Fruit fly (Drosophila melanogaster) whole organism, embryonic: ENCODE data around the gene alphaCOP.
A peak's percentile ranks its signal among the peaks of the same experiment; 100 is the strongest.

ENCODE experiments used
- ATbp ChIP-seq: fragments of 200-800 bp; sonication (Bioruptor generic); optimal IDR thresholded peaks from 2 replicates; lab custom pipeline; 2017; ENCODE audit warnings: missing biosample characterization, mild to moderate bottlenecking, missing genetic modification characterization, missing genetic modification reagents
- Atf6 ChIP-seq: fragments of 200-800 bp; sonication (Bioruptor generic); IDR thresholded peaks from 2 replicates; pipeline ENCODE4 v1.3.6; 2022; ENCODE audit warnings: missing biosample characterization, missing genetic modification characterization
- B-H1 ChIP-seq: fragments of 200-800 bp; sonication (Bioruptor generic); IDR thresholded peaks from 3 replicates; pipeline ENCODE4 v1.3.6; 2022; ENCODE audit warnings: missing biosample characterization, missing genetic modification characterization
- Bdp1 ChIP-seq: fragments of 200-800 bp; sonication (Bioruptor generic); optimal IDR thresholded peaks from 3 replicates; lab custom pipeline; 2016; ENCODE audit warnings: missing biosample characterization, missing genetic modification characterization
- CG10267 ChIP-seq: fragments of 200-800 bp; sonication (Bioruptor generic); optimal IDR thresholded peaks from 2 replicates; lab custom pipeline; 2018; ENCODE audit warnings: missing biosample characterization, mild to moderate bottlenecking, missing genetic modification characterization, moderate library complexity
- CG10431 ChIP-seq: fragments of 200-800 bp; sonication (Bioruptor generic); optimal IDR thresholded peaks from 3 replicates; lab custom pipeline; 2018; ENCODE audit warnings: missing biosample characterization, mild to moderate bottlenecking, missing genetic modification characterization
- CG10654 ChIP-seq: fragments of 200-800 bp; sonication (Bioruptor generic); optimal IDR thresholded peaks from 2 replicates; lab custom pipeline; 2016; ENCODE audit warnings: missing biosample characterization, missing genetic modification characterization
- CG10959 ChIP-seq: fragments of 200-800 bp; sonication (Bioruptor generic); IDR thresholded peaks from 2 replicates; pipeline ENCODE4 v1.3.6; 2022; ENCODE audit warnings: missing biosample characterization, missing genetic modification characterization
- CG11504 ChIP-seq: fragments of 200-800 bp; sonication (Bioruptor generic); optimal IDR thresholded peaks from 3 replicates; lab custom pipeline; 2019; ENCODE audit warnings: missing biosample characterization, mild to moderate bottlenecking, missing genetic modification characterization, moderate library complexity
- CG14441 ChIP-seq: fragments of 200-800 bp; sonication (Bioruptor generic); IDR thresholded peaks from 2 replicates; pipeline ENCODE4 v1.3.6; 2022; ENCODE audit warnings: missing biosample characterization, missing genetic modification characterization
- CG15479 ChIP-seq: fragments of 200-800 bp; sonication (Bioruptor generic); optimal IDR thresholded peaks from 3 replicates; lab custom pipeline; 2019; ENCODE audit warnings: missing biosample characterization, mild to moderate bottlenecking, missing genetic modification characterization, moderate library complexity
- CG15514 ChIP-seq: fragments of 200-800 bp; sonication (Bioruptor generic); optimal IDR thresholded peaks from 3 replicates; lab custom pipeline; 2017; ENCODE audit warnings: missing biosample characterization, missing genetic modification characterization, mild to moderate bottlenecking, moderate library complexity, missing genetic modification reagents
- CG18476 ChIP-seq: fragments of 200-800 bp; sonication (Bioruptor generic); optimal IDR thresholded peaks from 2 replicates; lab custom pipeline; 2016; ENCODE audit warnings: missing biosample characterization, mild to moderate bottlenecking, missing genetic modification characterization
- CG2120 ChIP-seq: fragments of 200-800 bp; sonication (Bioruptor generic); optimal IDR thresholded peaks from 3 replicates; lab custom pipeline; 2016; ENCODE audit warnings: missing biosample characterization, missing genetic modification characterization
- CG31224 ChIP-seq: fragments of 200-800 bp; sonication (Bioruptor generic); IDR thresholded peaks from 2 replicates; pipeline ENCODE4 v1.3.6; 2022; ENCODE audit warnings: missing biosample characterization, missing genetic modification characterization
- CG31441 ChIP-seq: fragments of 200-800 bp; sonication (Bioruptor generic); IDR thresholded peaks from 2 replicates; pipeline ENCODE4 v1.3.6; 2022; ENCODE audit warnings: missing biosample characterization, missing genetic modification characterization
- CG3726 ChIP-seq: fragments of 200-800 bp; sonication (Bioruptor generic); IDR thresholded peaks from 3 replicates; pipeline ENCODE4, ENCODE4 v1.3.6; 2022; ENCODE audit warnings: missing biosample characterization, missing genetic modification characterization
- CG4707 ChIP-seq: fragments of 200-800 bp; sonication (Bioruptor generic); optimal IDR thresholded peaks from 2 replicates; lab custom pipeline; 2018; ENCODE audit warnings: missing biosample characterization, mild to moderate bottlenecking, missing genetic modification characterization, moderate library complexity
- CG6175 ChIP-seq: fragments of 200-800 bp; sonication (Bioruptor generic); IDR thresholded peaks from 3 replicates; pipeline ENCODE4 v1.3.6; 2022; ENCODE audit warnings: missing biosample characterization, missing genetic modification characterization
- CG6683 ChIP-seq: fragments of 200-800 bp; sonication (Bioruptor generic); optimal IDR thresholded peaks from 2 replicates; lab custom pipeline; 2017; ENCODE audit warnings: missing biosample characterization, mild to moderate bottlenecking, missing genetic modification characterization, missing genetic modification reagents
- CG7372 ChIP-seq: fragments of 200-800 bp; sonication (Bioruptor generic); IDR thresholded peaks from 2 replicates; pipeline ENCODE4 v1.3.6; 2022; ENCODE audit warnings: missing biosample characterization, missing genetic modification characterization
- CG9437 ChIP-seq: fragments of 200-800 bp; sonication (Bioruptor generic); optimal IDR thresholded peaks from 2 replicates; lab custom pipeline; 2018; ENCODE audit warnings: missing biosample characterization, mild to moderate bottlenecking, missing genetic modification characterization
- Dref ChIP-seq: fragments of 200-800 bp; sonication (Bioruptor generic); IDR thresholded peaks from 2 replicates; pipeline ENCODE4 v1.3.6; 2022; ENCODE audit warnings: missing biosample characterization, missing genetic modification characterization
- Kr ChIP-seq: fragments of 200-800 bp; sonication (Bioruptor generic); optimal IDR thresholded peaks from 2 replicates; lab custom pipeline; 2017; ENCODE audit warnings: missing biosample characterization, mild to moderate bottlenecking, missing genetic modification characterization
- Med ChIP-seq: fragments of 200-800 bp; sonication (Bioruptor generic); peaks from one replicate; lab custom pipeline; 2016; ENCODE audit warnings: missing biosample characterization, missing genetic modification characterization, mild to moderate bottlenecking, inconsistent platforms, moderate library complexity
- Meics ChIP-seq: fragments of 200-800 bp; sonication (Bioruptor generic); optimal IDR thresholded peaks from 2 replicates; lab custom pipeline; 2017; ENCODE audit warnings: missing biosample characterization, mild to moderate bottlenecking, missing genetic modification characterization
- Myb ChIP-seq: fragments of 200-800 bp; sonication (Bioruptor generic); optimal IDR thresholded peaks from 2 replicates; lab custom pipeline; 2016; ENCODE audit warnings: missing biosample characterization, missing genetic modification characterization
- Sin3A ChIP-seq: fragments of >200 bp; optimal IDR thresholded peaks from 2 replicates; lab custom pipeline; 2018
- Sox100B ChIP-seq: fragments of 200-800 bp; sonication (Bioruptor generic); optimal IDR thresholded peaks from 3 replicates; lab custom pipeline; 2018; ENCODE audit warnings: missing biosample characterization, mild to moderate bottlenecking, missing genetic modification characterization
- Taf1 ChIP-seq: fragments of 200-800 bp; sonication (Bioruptor generic); IDR thresholded peaks from 2 replicates; pipeline ENCODE4 v1.3.6; 2022; ENCODE audit warnings: missing biosample characterization, missing genetic modification characterization
- danr ChIP-seq: fragments of 200-800 bp; sonication (Bioruptor generic); IDR thresholded peaks from 2 replicates; pipeline ENCODE4 v1.3.6; 2022; ENCODE audit warnings: missing biosample characterization, missing genetic modification characterization
- disco-r ChIP-seq: fragments of 200-800 bp; sonication (Bioruptor generic); optimal IDR thresholded peaks from 2 replicates; lab custom pipeline; 2016; ENCODE audit warnings: missing biosample characterization, missing genetic modification characterization
- dm ChIP-seq: fragments of 200-800 bp; sonication (Bioruptor generic); optimal IDR thresholded peaks from 3 replicates; lab custom pipeline; 2016; ENCODE audit warnings: missing biosample characterization, missing genetic modification characterization
- en ChIP-seq: fragments of 200-800 bp; sonication (Bioruptor generic); optimal IDR thresholded peaks from 2 replicates; lab custom pipeline; 2016; ENCODE audit warnings: missing biosample characterization, missing genetic modification characterization
- gcm ChIP-seq: fragments of 200-800 bp; sonication (Bioruptor generic); optimal IDR thresholded peaks from 2 replicates; lab custom pipeline; 2019; ENCODE audit warnings: missing biosample characterization, mild to moderate bottlenecking, missing genetic modification characterization, moderate library complexity
- hth ChIP-seq: fragments of >200 bp; optimal IDR thresholded peaks from 2 replicates; lab custom pipeline; 2017; ENCODE audit warnings: inconsistent platforms
- jigr1 ChIP-seq: fragments of 200-800 bp; sonication (Bioruptor generic); IDR thresholded peaks from 3 replicates; pipeline ENCODE4 v1.3.6; 2022; ENCODE audit warnings: missing biosample characterization, missing genetic modification characterization
- knrl ChIP-seq: fragments of 200-800 bp; sonication (Bioruptor generic); IDR thresholded peaks from 3 replicates; pipeline ENCODE4 v1.3.6; 2022; ENCODE audit warnings: missing biosample characterization, missing genetic modification characterization; ENCODE audit not compliant: partially characterized antibody
- lilli ChIP-seq: fragments of 200-800 bp; sonication (Bioruptor generic); optimal IDR thresholded peaks from 3 replicates; lab custom pipeline; 2016; ENCODE audit warnings: missing biosample characterization, missing genetic modification characterization
- otp ChIP-seq: fragments of 200-800 bp; sonication (Bioruptor generic); IDR thresholded peaks from 3 replicates; pipeline ENCODE4, ENCODE4 v1.3.6; 2022; ENCODE audit warnings: missing biosample characterization, missing genetic modification characterization
- run ChIP-seq: fragments of 200-800 bp; sonication (Bioruptor generic); optimal IDR thresholded peaks from 3 replicates; lab custom pipeline; 2018; ENCODE audit warnings: missing biosample characterization, mild to moderate bottlenecking, missing genetic modification characterization
- sc ChIP-seq, 3 experiments: fragments of >200 bp in 2 of 3; fragments of 200-800 bp in 1 of 3; sonication (Bioruptor generic) in 1 of 3; optimal IDR thresholded peaks; 2 replicates in 2 of 3; 3 replicates in 1 of 3; lab custom pipeline; 2017; ENCODE audit warnings: mild to moderate bottlenecking in 1 of 3, missing biosample characterization in 1 of 3, missing genetic modification characterization in 1 of 3, missing genetic modification reagents in 1 of 3
- scrt ChIP-seq: fragments of 200-800 bp; sonication (Bioruptor generic); optimal IDR thresholded peaks from 2 replicates; lab custom pipeline; 2018; ENCODE audit warnings: missing biosample characterization, mild to moderate bottlenecking, missing genetic modification characterization, moderate library complexity
- sens-2 ChIP-seq: fragments of 200-800 bp; sonication (Bioruptor generic); IDR thresholded peaks from 2 replicates; pipeline ENCODE4 v1.3.6; 2022; ENCODE audit warnings: missing biosample characterization, missing genetic modification characterization
- shn ChIP-seq: fragments of 200-800 bp; sonication (Bioruptor generic); optimal IDR thresholded peaks from 3 replicates; lab custom pipeline; 2016; ENCODE audit warnings: missing biosample characterization, missing genetic modification characterization
- sqz ChIP-seq: fragments of 200-800 bp; sonication (Bioruptor generic); optimal IDR thresholded peaks from 3 replicates; lab custom pipeline; 2018; ENCODE audit warnings: missing biosample characterization, mild to moderate bottlenecking, missing genetic modification characterization
- stwl ChIP-seq: fragments of 200-800 bp; sonication (Bioruptor generic); optimal IDR thresholded peaks from 3 replicates; lab custom pipeline; 2018; ENCODE audit warnings: missing biosample characterization, mild to moderate bottlenecking, missing genetic modification characterization, moderate library complexity
- toy ChIP-seq: fragments of 200-800 bp; sonication (Bioruptor generic); IDR thresholded peaks from 2 replicates; pipeline ENCODE4 v1.3.6; 2022; ENCODE audit warnings: missing biosample characterization, missing genetic modification characterization
- tup ChIP-seq: fragments of 200-800 bp; sonication (Bioruptor generic); optimal IDR thresholded peaks from 2 replicates; lab custom pipeline; 2016; ENCODE audit warnings: missing biosample characterization, mild to moderate bottlenecking, missing genetic modification characterization, moderate library complexity
- unpg ChIP-seq: fragments of 200-800 bp; sonication (Bioruptor generic); optimal IDR thresholded peaks from 3 replicates; lab custom pipeline; 2018; ENCODE audit warnings: missing biosample characterization, mild to moderate bottlenecking, missing genetic modification characterization, moderate library complexity
- zfh2 ChIP-seq: fragments of 200-800 bp; sonication (Bioruptor generic); optimal IDR thresholded peaks from 2 replicates; lab custom pipeline; 2016; ENCODE audit warnings: missing biosample characterization, missing genetic modification characterization

Gene alphaCOP

dm6 chr3L:1668504-1668903 lies 23.5 kb upstream of the alphaCOP start, which contains the start of gene RpL23A (continued):
- TF ChIP-seq lilli (peak; percentile 94), Sox100B (GFP tag; lab: Kevin White, UChicago) (no peak), CG7372 (GFP tag; lab: Robert Waterston, UW) (peak; percentile 90), CG6175 (GFP tag; lab: Robert Waterston, UW) (peak; percentile 90), CG15479 (GFP tag; lab: Kevin White, UChicago) (peak; percentile 42), CG10959 (GFP tag; lab: Robert Waterston, UW) (peak; percentile 89), tup (peak; percentile 85), stwl (tag; lab: Kevin White, UChicago) (peak; percentile 97), CG4707 (GFP tag; lab: Kevin White, UChicago) (peak; percentile 86), en (GFP tag; lab: Kevin White, UChicago) (peak; percentile 93), jigr1 (GFP tag; lab: Robert Waterston, UW) (0 out of 3 replicates have a peak, but pooled peaks have one; percentile 24), CG10431 (GFP tag; lab: Kevin White, UChicago) (peak; percentile 92), sc (optimal IDR thresholded peaks at IDR 0.05; lab: Kevin White, UChicago) (no peak), sc (GFP tag; optimal IDR thresholded peaks at IDR 0.05; lab: Kevin White, UChicago) (peak; percentile 87), CG9437 (GFP tag; lab: Kevin White, UChicago) (peak; percentile 80), Kr (peak; percentile 55), dm (peak; percentile 99), Sin3A (peak; percentile 87), CG31441 (GFP tag; lab: Robert Waterston, UW) (peak; percentile 87), shn (GFP tag; lab: Kevin White, UChicago) (peak; percentile 98), CG6683 (GFP tag; lab: Kevin White, UChicago) (peak; percentile 95), Myb (GFP tag; lab: Kevin White, UChicago) (peak; percentile 100), CG14441 (GFP tag; lab: Robert Waterston, UW) (peak; percentile 86), CG11504 (tag; lab: Kevin White, UChicago) (peak; percentile 89), ATbp (peak; percentile 93), Med (GFP tag; lab: Kevin White, UChicago) (peak; percentile 100), unpg (GFP tag; lab: Kevin White, UChicago) (peak; percentile 89), Taf1 (GFP tag; lab: Robert Waterston, UW) (peak; percentile 71; the same call in 1 of the 2 replicates), danr (GFP tag; lab: Robert Waterston, UW) (peak; percentile 68), zfh2 (GFP tag; lab: Kevin White, UChicago) (peak; percentile 97), Meics (GFP tag; lab: Kevin White, UChicago) (peak; percentile 98), CG18476 (GFP tag; lab: Kevin White, UChicago) (peak; percentile 87), CG15514 (peak; percentile 96), sqz (GFP tag; lab: Kevin White, UChicago) (no peak), sens-2 (peak; percentile 90), hth (no peak), CG3726 (GFP tag; lab: Robert Waterston, UW) (peak; percentile 88), CG10654 (GFP tag; lab: Kevin White, UChicago) (peak; percentile 96), Dref (GFP tag; lab: Robert Waterston, UW) (peak; percentile 56), knrl (GFP tag; lab: Robert Waterston, UW) (peak; percentile 72), toy (peak; percentile 77; the same call in 1 of the 2 replicates), run (tag; lab: Kevin White, UChicago) (peak; percentile 70), disco-r (GFP tag; lab: Kevin White, UChicago) (peak; percentile 95), CG31224 (peak; percentile 88), Atf6 (GFP tag; lab: Robert Waterston, UW) (peak; percentile 92), CG10267 (tag; lab: Kevin White, UChicago) (peak; percentile 100), otp (GFP tag; lab: Robert Waterston, UW) (peak; percentile 96), scrt (GFP tag; lab: Kevin White, UChicago) (peak; percentile 92), B-H1 (peak; percentile 86), CG2120 (GFP tag; lab: Kevin White, UChicago) (peak; percentile 91), Bdp1 (GFP tag; lab: Kevin White, UChicago) (peak; percentile 91), gcm (peak; percentile 79)
